Fruit fly (Drosophila melanogaster) whole organism, embryonic: ENCODE measurements around the gene CG7810.

Experiments
- Abd-B ChIP-seq: fragments of 200-800 bp; sonication (Bioruptor generic); optimal IDR thresholded peaks from 2 replicates; lab custom pipeline; 2018; ENCODE audit warnings: missing biosample characterization, mild to moderate bottlenecking, missing genetic modification characterization, moderate library complexity
- Ada2b ChIP-seq: fragments of 200-800 bp; sonication (Bioruptor generic); IDR thresholded peaks from 2 replicates; pipeline ENCODE4 v1.3.6; 2022; ENCODE audit warnings: missing biosample characterization, missing genetic modification characterization
- Aef1 ChIP-seq: fragments of 200-800 bp; sonication (Bioruptor generic); IDR thresholded peaks from 3 replicates; pipeline ENCODE4 v1.3.6; 2022; ENCODE audit warnings: missing biosample characterization, missing genetic modification characterization
- BtbVII ChIP-seq: fragments of 200-800 bp; sonication (Bioruptor generic); optimal IDR thresholded peaks from 3 replicates; lab custom pipeline; 2017; ENCODE audit warnings: missing biosample characterization, mild to moderate bottlenecking, missing genetic modification characterization
- CG10431 ChIP-seq: fragments of 200-800 bp; sonication (Bioruptor generic); optimal IDR thresholded peaks from 3 replicates; lab custom pipeline; 2018; ENCODE audit warnings: missing biosample characterization, mild to moderate bottlenecking, missing genetic modification characterization
- CG10959 ChIP-seq: fragments of 200-800 bp; sonication (Bioruptor generic); IDR thresholded peaks from 2 replicates; pipeline ENCODE4 v1.3.6; 2022; ENCODE audit warnings: missing biosample characterization, missing genetic modification characterization
- CG11085 ChIP-seq: fragments of 200-800 bp; sonication (Bioruptor generic); IDR thresholded peaks from 2 replicates; pipeline ENCODE4 v1.3.6; 2022; ENCODE audit warnings: missing biosample characterization, missing genetic modification characterization
- CG12219 ChIP-seq: fragments of 200-800 bp; sonication (Bioruptor generic); optimal IDR thresholded peaks from 3 replicates; lab custom pipeline; 2018; ENCODE audit warnings: missing biosample characterization, mild to moderate bottlenecking, missing genetic modification characterization
- CG12299 ChIP-seq: fragments of 200-800 bp; sonication (Bioruptor generic); optimal IDR thresholded peaks from 2 replicates; lab custom pipeline; 2018; ENCODE audit warnings: missing biosample characterization, mild to moderate bottlenecking, missing genetic modification characterization
- CG14014 ChIP-seq: fragments of 200-800 bp; sonication (Bioruptor generic); IDR thresholded peaks from 2 replicates; pipeline ENCODE4 v1.3.6; 2022; ENCODE audit warnings: missing biosample characterization, missing genetic modification characterization
- CG1529 ChIP-seq: fragments of 200-800 bp; sonication (Bioruptor generic); optimal IDR thresholded peaks from 3 replicates; lab custom pipeline; 2018; ENCODE audit warnings: missing biosample characterization, missing genetic modification characterization
- CG15479 ChIP-seq: fragments of 200-800 bp; sonication (Bioruptor generic); optimal IDR thresholded peaks from 3 replicates; lab custom pipeline; 2019; ENCODE audit warnings: missing biosample characterization, mild to moderate bottlenecking, missing genetic modification characterization, moderate library complexity
- CG16779 ChIP-seq: fragments of 200-800 bp; sonication (Bioruptor generic); IDR thresholded peaks from 2 replicates; pipeline ENCODE4 v1.3.6; 2022; ENCODE audit warnings: missing biosample characterization, missing genetic modification characterization
- CG17186 ChIP-seq: fragments of 200-800 bp; sonication (Bioruptor generic); optimal IDR thresholded peaks from 3 replicates; lab custom pipeline; 2017; ENCODE audit warnings: missing biosample characterization, missing genetic modification reagents, missing genetic modification characterization
- CG18262 ChIP-seq: fragments of 200-800 bp; optimal IDR thresholded peaks from 3 replicates; lab custom pipeline; 2019; ENCODE audit warnings: missing biosample characterization, mild to moderate bottlenecking, missing genetic modification characterization, moderate library complexity
- CG18619 ChIP-seq: fragments of 200-800 bp; sonication (Bioruptor generic); optimal IDR thresholded peaks from 3 replicates; lab custom pipeline; 2017; ENCODE audit warnings: missing biosample characterization, mild to moderate bottlenecking, missing genetic modification characterization
- CG2129 ChIP-seq: fragments of 200-800 bp; sonication (Bioruptor generic); IDR thresholded peaks from 2 replicates; pipeline ENCODE4 v1.3.6; 2022; ENCODE audit warnings: missing biosample characterization, missing genetic modification characterization; ENCODE audit not compliant: partially characterized antibody
- CG2202 ChIP-seq: fragments of 200-800 bp; sonication (Bioruptor generic); optimal IDR thresholded peaks from 2 replicates; lab custom pipeline; 2018; ENCODE audit warnings: missing biosample characterization, mild to moderate bottlenecking, missing genetic modification characterization
- CG31441 ChIP-seq: fragments of 200-800 bp; sonication (Bioruptor generic); IDR thresholded peaks from 2 replicates; pipeline ENCODE4 v1.3.6; 2022; ENCODE audit warnings: missing biosample characterization, missing genetic modification characterization
- CG33557 ChIP-seq: fragments of 200-800 bp; sonication (Bioruptor generic); optimal IDR thresholded peaks from 2 replicates; lab custom pipeline; 2019; ENCODE audit warnings: missing biosample characterization, mild to moderate bottlenecking, missing genetic modification characterization, moderate library complexity
- CG42726 ChIP-seq: fragments of 200-800 bp; sonication (Bioruptor generic); IDR thresholded peaks from 2 replicates; pipeline ENCODE4 v1.3.6; 2022; ENCODE audit warnings: missing biosample characterization, missing genetic modification characterization; ENCODE audit not compliant: partially characterized antibody
- CG6813 ChIP-seq: fragments of 200-800 bp; sonication (Bioruptor generic); optimal IDR thresholded peaks from 2 replicates; lab custom pipeline; 2017; ENCODE audit warnings: missing biosample characterization, missing genetic modification characterization, mild to moderate bottlenecking, moderate library complexity, missing genetic modification reagents
- CoRest ChIP-seq: fragments of 200-800 bp; sonication (Bioruptor generic); optimal IDR thresholded peaks from 3 replicates; lab custom pipeline; 2018; ENCODE audit warnings: missing biosample characterization, mild to moderate bottlenecking, missing genetic modification characterization, moderate library complexity
- Dek ChIP-seq: fragments of 200-800 bp; sonication (Bioruptor generic); optimal IDR thresholded peaks from 3 replicates; lab custom pipeline; 2019; ENCODE audit warnings: missing biosample characterization, mild to moderate bottlenecking, missing genetic modification characterization, moderate library complexity
- Fer1 ChIP-seq: fragments of 200-800 bp; sonication (Bioruptor generic); optimal IDR thresholded peaks from 2 replicates; lab custom pipeline; 2017; ENCODE audit warnings: missing biosample characterization, mild to moderate bottlenecking, missing genetic modification characterization
- Gsc ChIP-seq: fragments of 200-800 bp; sonication (Bioruptor generic); IDR thresholded peaks from 2 replicates; pipeline ENCODE4 v1.3.6; 2022; ENCODE audit warnings: missing biosample characterization, missing genetic modification characterization
- H2.0 ChIP-seq: fragments of 200-800 bp; sonication (Bioruptor generic); IDR thresholded peaks from 2 replicates; pipeline ENCODE4 v1.3.6; 2022; ENCODE audit warnings: missing biosample characterization, missing genetic modification characterization
- HLH54F ChIP-seq: fragments of 200-800 bp; sonication (Bioruptor generic); optimal IDR thresholded peaks from 3 replicates; lab custom pipeline; 2016; ENCODE audit warnings: missing biosample characterization, missing genetic modification characterization
- Jarid2 ChIP-seq: fragments of 200-800 bp; sonication (Bioruptor generic); optimal IDR thresholded peaks from 3 replicates; lab custom pipeline; 2017; ENCODE audit warnings: mild to moderate bottlenecking, missing biosample characterization, missing genetic modification reagents, missing genetic modification characterization
- NfI ChIP-seq: fragments of 200-800 bp; sonication (Bioruptor generic); optimal IDR thresholded peaks from 3 replicates; lab custom pipeline; 2018; ENCODE audit warnings: missing biosample characterization, mild to moderate bottlenecking, missing genetic modification characterization, moderate library complexity
- Rfx ChIP-seq: fragments of 200-800 bp; sonication (Bioruptor generic); IDR thresholded peaks from 2 replicates; pipeline ENCODE4 v1.3.6; 2022; ENCODE audit warnings: missing biosample characterization, missing genetic modification characterization
- Six4 ChIP-seq: fragments of 200-800 bp; sonication (Bioruptor generic); optimal IDR thresholded peaks from 2 replicates; lab custom pipeline; 2016; ENCODE audit warnings: missing biosample characterization, missing genetic modification characterization
- Sry-δ ChIP-seq: fragments of 200-800 bp; sonication (Bioruptor generic); optimal IDR thresholded peaks from 2 replicates; lab custom pipeline; 2016; ENCODE audit warnings: missing biosample characterization, missing genetic modification characterization
- al ChIP-seq: fragments of 200-800 bp; sonication (Bioruptor generic); IDR thresholded peaks from 2 replicates; pipeline ENCODE4 v1.3.6; 2022; ENCODE audit warnings: missing biosample characterization, missing genetic modification characterization
- gem ChIP-seq: fragments of 200-800 bp; sonication (Bioruptor generic); optimal IDR thresholded peaks from 2 replicates; lab custom pipeline; 2019; ENCODE audit warnings: missing biosample characterization, mild to moderate bottlenecking, missing genetic modification characterization, moderate library complexity
- grau ChIP-seq: fragments of 200-800 bp; optimal IDR thresholded peaks from 3 replicates; lab custom pipeline; 2019; ENCODE audit warnings: missing biosample characterization, mild to moderate bottlenecking, missing genetic modification characterization, moderate library complexity
- gsb ChIP-seq: fragments of 200-800 bp; sonication (Bioruptor generic); IDR thresholded peaks from 2 replicates; pipeline ENCODE4 v1.3.6; 2022; ENCODE audit warnings: missing biosample characterization, missing genetic modification characterization
- lilli ChIP-seq: fragments of 200-800 bp; sonication (Bioruptor generic); optimal IDR thresholded peaks from 3 replicates; lab custom pipeline; 2016; ENCODE audit warnings: missing biosample characterization, missing genetic modification characterization
- lmd ChIP-seq: fragments of 200-800 bp; sonication (Bioruptor generic); IDR thresholded peaks from 2 replicates; pipeline ENCODE4 v1.3.6; 2022; ENCODE audit warnings: missing biosample characterization, missing genetic modification characterization
- maf-S ChIP-seq: fragments of 200-800 bp; sonication (Bioruptor generic); optimal IDR thresholded peaks from 2 replicates; lab custom pipeline; 2016; ENCODE audit warnings: missing biosample characterization, missing genetic modification characterization
- nerfin-2 ChIP-seq: fragments of 200-800 bp; sonication (Bioruptor generic); IDR thresholded peaks from 2 replicates; pipeline ENCODE4 v1.3.6; 2022; ENCODE audit warnings: missing biosample characterization, missing genetic modification characterization; ENCODE audit not compliant: partially characterized antibody
- org-1 ChIP-seq: fragments of 200-800 bp; sonication (Bioruptor generic); optimal IDR thresholded peaks from 2 replicates; lab custom pipeline; 2017; ENCODE audit warnings: missing biosample characterization, missing genetic modification characterization
- otp ChIP-seq: fragments of 200-800 bp; sonication (Bioruptor generic); IDR thresholded peaks from 3 replicates; pipeline ENCODE4, ENCODE4 v1.3.6; 2022; ENCODE audit warnings: missing biosample characterization, missing genetic modification characterization
- pan ChIP-seq, 4 experiments: fragments of >200 bp in 3 of 4; fragments of 200-800 bp in 1 of 4; sonication (Bioruptor generic) in 1 of 4; optimal IDR thresholded peaks in 3 of 4; IDR thresholded peaks in 1 of 4; 2 replicates each; pipeline versions ENCODE4 v1.3.6 to Lab custom; 2017 to 2022; ENCODE audit warnings: missing biosample characterization in 2 of 4, missing genetic modification characterization in 2 of 4, mixed read lengths in 1 of 4
- pum ChIP-seq: fragments of 200-800 bp; sonication (Bioruptor generic); optimal IDR thresholded peaks from 2 replicates; lab custom pipeline; 2016; ENCODE audit warnings: missing biosample characterization, missing genetic modification characterization
- pzg ChIP-seq: fragments of 200-800 bp; sonication (Bioruptor generic); optimal IDR thresholded peaks from 3 replicates; lab custom pipeline; 2018; ENCODE audit warnings: missing biosample characterization, mild to moderate bottlenecking, missing genetic modification characterization, moderate library complexity
- schlank ChIP-seq: fragments of 200-800 bp; sonication (Bioruptor generic); optimal IDR thresholded peaks from 2 replicates; lab custom pipeline; 2018; ENCODE audit warnings: missing biosample characterization, mild to moderate bottlenecking, missing genetic modification characterization
- wek ChIP-seq: fragments of 200-800 bp; sonication (Bioruptor generic); optimal IDR thresholded peaks from 3 replicates; lab custom pipeline; 2018; ENCODE audit warnings: missing biosample characterization, mild to moderate bottlenecking, missing genetic modification characterization, moderate library complexity
- yki ChIP-seq: fragments of >200 bp; optimal IDR thresholded peaks from 3 replicates; lab custom pipeline; 2018
- zfh1 ChIP-seq: fragments of 200-800 bp; sonication (Bioruptor generic); IDR thresholded peaks from 3 replicates; pipeline ENCODE4 v1.3.6; 2022; ENCODE audit warnings: missing biosample characterization, missing genetic modification characterization

The CG7810 gene

DNA sequence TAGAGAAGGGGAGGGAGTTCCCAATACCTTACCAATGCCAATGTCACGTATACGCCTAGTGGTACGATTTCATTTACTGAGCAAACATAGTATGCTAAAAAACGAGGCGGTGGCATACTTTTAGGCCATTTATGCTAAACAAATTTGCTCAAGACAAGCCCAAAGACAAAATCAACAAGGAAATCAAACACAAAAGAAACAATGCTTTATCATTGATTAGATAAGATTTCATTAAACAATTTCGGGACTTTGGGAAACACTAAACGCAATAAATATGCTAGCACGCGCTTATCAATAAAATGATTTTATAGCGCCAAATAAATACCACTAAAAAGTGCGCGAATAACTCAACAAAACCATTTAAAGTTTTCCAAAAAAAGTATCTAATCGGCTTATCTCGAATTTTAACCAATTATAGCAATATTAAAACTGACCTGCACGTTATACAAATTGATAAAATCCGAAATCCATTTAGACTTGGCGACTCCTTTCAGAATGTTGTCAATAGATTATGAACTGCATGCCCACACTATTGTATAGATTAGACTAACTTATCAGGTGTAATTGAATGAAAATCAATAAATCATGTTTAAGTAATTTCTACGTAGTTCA lies 39.7 kb upstream of the CG7810 start (continued):
- no peak for TF ChIP-seq lilli (GFP tag; lab: Kevin White, UChicago)
- peak; percentile 52; the same call in 1 of the 2 replicates for TF ChIP-seq CG14014 (GFP tag; lab: Robert Waterston, UW)
- TF ChIP-seq CG10959 (GFP tag; lab: Robert Waterston, UW) = no peak
- no peak for TF ChIP-seq gsb (GFP tag; lab: Robert Waterston, UW)
- TF ChIP-seq Six4 (GFP tag; lab: Kevin White, UChicago) = no peak
- TF ChIP-seq wek = peak; percentile 52
- TF ChIP-seq nerfin-2 (GFP tag; lab: Robert Waterston, UW) = no peak
- no peak for TF ChIP-seq CG17186 (GFP tag; lab: Kevin White, UChicago)
- TF ChIP-seq Gsc (GFP tag; lab: Robert Waterston, UW) = no peak
- peak; percentile 57 for TF ChIP-seq BtbVII (GFP tag; lab: Kevin White, UChicago)
- peak; percentile 19 for TF ChIP-seq Jarid2
- TF ChIP-seq Rfx (GFP tag; lab: Robert Waterston, UW) = no peak; the same call in 1 of the 2 replicates
- peak; percentile 8 for TF ChIP-seq CG18619 (GFP tag; lab: Kevin White, UChicago)
- TF ChIP-seq HLH54F (GFP tag; lab: Kevin White, UChicago) = no peak
- TF ChIP-seq pzg (GFP tag; lab: Kevin White, UChicago) = no peak
- TF ChIP-seq CG2129 (GFP tag; lab: Robert Waterston, UW) = no peak
- no peak for TF ChIP-seq pum
- no peak for TF ChIP-seq CG18262
- no peak for TF ChIP-seq yki
- TF ChIP-seq CG16779 = no peak
- TF ChIP-seq CG11085 (GFP tag; lab: Robert Waterston, UW) = no peak
- peak; percentile 14 for TF ChIP-seq CG1529
- TF ChIP-seq CG31441 (GFP tag; lab: Robert Waterston, UW) = no peak
- no peak for TF ChIP-seq CG2202 (tag; lab: Kevin White, UChicago)
- TF ChIP-seq Dek (tag; lab: Kevin White, UChicago) = peak; percentile 41
- 0 out of 2 replicates have a peak, but pooled peaks have one; percentile 8 for TF ChIP-seq H2.0 (GFP tag; lab: Robert Waterston, UW)
- no peak for TF ChIP-seq lmd (GFP tag; lab: Robert Waterston, UW)
- no peak for TF ChIP-seq pan (optimal IDR thresholded peaks at IDR 0.05; lab: Kevin White, UChicago)
- TF ChIP-seq pan (GFP tag; optimal IDR thresholded peaks at IDR 0.05 in 1 of 2, IDR thresholded peaks at IDR 0.05 in 1 of 2) = peak in 1 of 2 experiments; percentile 35
- TF ChIP-seq grau = peak; percentile 25
- TF ChIP-seq schlank (tag; lab: Kevin White, UChicago) = peak; percentile 36
- TF ChIP-seq CG6813 (GFP tag; lab: Kevin White, UChicago) = peak; percentile 36
- TF ChIP-seq Sry-δ (GFP tag; lab: Kevin White, UChicago) = no peak
- no peak for TF ChIP-seq CG10431 (GFP tag; lab: Kevin White, UChicago)
- TF ChIP-seq CG15479 = no peak
- no peak for TF ChIP-seq zfh1 (GFP tag; lab: Robert Waterston, UW)
- TF ChIP-seq CG12219 (GFP tag; lab: Kevin White, UChicago) = peak; percentile 39
- TF ChIP-seq otp (GFP tag; lab: Robert Waterston, UW) = 0 out of 3 replicates have a peak, but pooled peaks have one; percentile 26
- TF ChIP-seq al (GFP tag; lab: Robert Waterston, UW) = no peak
- TF ChIP-seq Abd-B (GFP tag; lab: Kevin White, UChicago) = no peak
- TF ChIP-seq CG12299 (tag; lab: Kevin White, UChicago) = no peak
- peak; percentile 12; the same call in 1 of the 2 replicates for TF ChIP-seq Ada2b (GFP tag; lab: Robert Waterston, UW)
- no peak for TF ChIP-seq CG33557 (GFP tag; lab: Kevin White, UChicago)
- TF ChIP-seq Fer1 (GFP tag; lab: Kevin White, UChicago) = peak; percentile 75
- no peak for TF ChIP-seq CG42726 (GFP tag; lab: Robert Waterston, UW)
- TF ChIP-seq maf-S (GFP tag; lab: Kevin White, UChicago) = no peak
- peak; percentile 22 for TF ChIP-seq org-1 (GFP tag; lab: Kevin White, UChicago)
- peak; percentile 2 for TF ChIP-seq NfI (GFP tag; lab: Kevin White, UChicago)
- TF ChIP-seq CoRest = peak; percentile 33
- TF ChIP-seq gem (tag; lab: Kevin White, UChicago) = peak; percentile 50
- TF ChIP-seq Aef1 (GFP tag; lab: Robert Waterston, UW) = no peak
